Fruit fly (Drosophila melanogaster) whole organism, embryonic: ENCODE measurements around the gene Lmpt.

Experiments used
- Abd-B ChIP-seq: fragments of 200-800 bp; sonication (Bioruptor generic); optimal IDR thresholded peaks from 2 replicates; lab custom pipeline; 2018; ENCODE audit warnings: missing biosample characterization, mild to moderate bottlenecking, missing genetic modification characterization, moderate library complexity
- Adf1 ChIP-seq: fragments of 200-800 bp; sonication (Bioruptor generic); IDR thresholded peaks from 2 replicates; pipeline ENCODE4 v1.3.6; 2022; ENCODE audit warnings: missing biosample characterization, missing genetic modification characterization
- CG12236 ChIP-seq: fragments of 200-800 bp; sonication (Bioruptor generic); optimal IDR thresholded peaks from 2 replicates; lab custom pipeline; 2016; ENCODE audit warnings: missing biosample characterization, missing genetic modification characterization
- CG17328 ChIP-seq: fragments of 200-800 bp; sonication (Bioruptor generic); IDR thresholded peaks from 2 replicates; pipeline ENCODE4 v1.3.6; 2022; ENCODE audit warnings: missing biosample characterization, missing genetic modification characterization
- CG17612 ChIP-seq: fragments of 200-800 bp; sonication (Bioruptor generic); IDR thresholded peaks from 2 replicates; pipeline ENCODE4 v1.3.6; 2022; ENCODE audit warnings: missing biosample characterization, missing genetic modification characterization
- CG17802 ChIP-seq: fragments of 200-800 bp; sonication (Bioruptor generic); optimal IDR thresholded peaks from 2 replicates; lab custom pipeline; 2018; ENCODE audit warnings: missing biosample characterization, mild to moderate bottlenecking, missing genetic modification characterization, moderate library complexity
- CG1792 ChIP-seq: fragments of 200-800 bp; sonication (Bioruptor generic); optimal IDR thresholded peaks from 2 replicates; lab custom pipeline; 2016; ENCODE audit warnings: missing biosample characterization, missing genetic modification characterization
- CG2199 ChIP-seq: fragments of 200-800 bp; sonication (Bioruptor generic); IDR thresholded peaks from 3 replicates; pipeline ENCODE4 v1.3.6; 2022; ENCODE audit warnings: missing biosample characterization, missing genetic modification characterization
- CG31224 ChIP-seq: fragments of 200-800 bp; sonication (Bioruptor generic); IDR thresholded peaks from 2 replicates; pipeline ENCODE4 v1.3.6; 2022; ENCODE audit warnings: missing biosample characterization, missing genetic modification characterization
- CG32772 ChIP-seq: fragments of 200-800 bp; sonication (Bioruptor generic); IDR thresholded peaks from 2 replicates; pipeline ENCODE4 v1.3.6; 2022; ENCODE audit warnings: missing biosample characterization, missing genetic modification characterization
- CG34376 ChIP-seq: fragments of 200-800 bp; sonication (Bioruptor generic); optimal IDR thresholded peaks from 2 replicates; lab custom pipeline; 2018; ENCODE audit warnings: missing biosample characterization, mild to moderate bottlenecking, missing genetic modification characterization
- CG3726 ChIP-seq: fragments of 200-800 bp; sonication (Bioruptor generic); IDR thresholded peaks from 3 replicates; pipeline ENCODE4, ENCODE4 v1.3.6; 2022; ENCODE audit warnings: missing biosample characterization, missing genetic modification characterization
- CG4854 ChIP-seq: fragments of 200-800 bp; sonication (Bioruptor generic); optimal IDR thresholded peaks from 2 replicates; lab custom pipeline; 2016; ENCODE audit warnings: missing biosample characterization, missing genetic modification characterization, inconsistent platforms
- CG6813 ChIP-seq: fragments of 200-800 bp; sonication (Bioruptor generic); optimal IDR thresholded peaks from 2 replicates; lab custom pipeline; 2017; ENCODE audit warnings: missing biosample characterization, missing genetic modification characterization, mild to moderate bottlenecking, moderate library complexity, missing genetic modification reagents
- CG7556 ChIP-seq: fragments of 200-800 bp; sonication (Bioruptor generic); optimal IDR thresholded peaks from 2 replicates; lab custom pipeline; 2017; ENCODE audit warnings: missing biosample characterization, mild to moderate bottlenecking, missing genetic modification characterization
- CG7987 ChIP-seq: fragments of 200-800 bp; sonication (Bioruptor generic); optimal IDR thresholded peaks from 2 replicates; lab custom pipeline; 2018; ENCODE audit warnings: missing biosample characterization, mild to moderate bottlenecking, missing genetic modification characterization, moderate library complexity
- CG9609 ChIP-seq: fragments of 200-800 bp; sonication (Bioruptor generic); optimal IDR thresholded peaks from 3 replicates; lab custom pipeline; 2016; ENCODE audit warnings: missing biosample characterization, missing genetic modification characterization
- CkIIα-i1 ChIP-seq: fragments of 200-800 bp; sonication (Bioruptor generic); IDR thresholded peaks from 2 replicates; pipeline ENCODE4 v1.3.6; 2022; ENCODE audit warnings: missing biosample characterization, missing genetic modification characterization
- Dad ChIP-seq: fragments of 200-800 bp; sonication (Bioruptor generic); optimal IDR thresholded peaks from 3 replicates; lab custom pipeline; 2016; ENCODE audit warnings: missing biosample characterization, missing genetic modification characterization
- Hr51 ChIP-seq, 2 experiments: fragments of 200-800 bp; sonication (Bioruptor generic); optimal IDR thresholded peaks; 2 replicates in 1 of 2; 3 replicates in 1 of 2; lab custom pipeline; 2016 to 2018; ENCODE audit warnings: missing biosample characterization in 2 of 2, missing genetic modification characterization in 2 of 2, mild to moderate bottlenecking in 1 of 2, moderate library complexity in 1 of 2
- Jarid2 ChIP-seq: fragments of 200-800 bp; sonication (Bioruptor generic); optimal IDR thresholded peaks from 3 replicates; lab custom pipeline; 2017; ENCODE audit warnings: mild to moderate bottlenecking, missing biosample characterization, missing genetic modification reagents, missing genetic modification characterization
- Kr ChIP-seq: fragments of 200-800 bp; sonication (Bioruptor generic); optimal IDR thresholded peaks from 2 replicates; lab custom pipeline; 2017; ENCODE audit warnings: missing biosample characterization, mild to moderate bottlenecking, missing genetic modification characterization
- Meics ChIP-seq: fragments of 200-800 bp; sonication (Bioruptor generic); optimal IDR thresholded peaks from 2 replicates; lab custom pipeline; 2017; ENCODE audit warnings: missing biosample characterization, mild to moderate bottlenecking, missing genetic modification characterization
- NFAT ChIP-seq: fragments of 200-800 bp; sonication (Bioruptor generic); IDR thresholded peaks from 2 replicates; pipeline ENCODE4 v1.3.6; 2022; ENCODE audit warnings: missing biosample characterization, missing genetic modification characterization
- Oaz ChIP-seq: fragments of 200-800 bp; sonication (Bioruptor generic); IDR thresholded peaks from 2 replicates; pipeline ENCODE4 v1.3.6; 2022; ENCODE audit warnings: missing biosample characterization, missing genetic modification characterization
- Oli ChIP-seq: fragments of 200-800 bp; sonication (Bioruptor generic); optimal IDR thresholded peaks from 2 replicates; lab custom pipeline; 2018; ENCODE audit warnings: missing biosample characterization, mild to moderate bottlenecking, missing genetic modification characterization, moderate library complexity
- Opbp ChIP-seq: fragments of 200-800 bp; sonication (Bioruptor generic); IDR thresholded peaks from 3 replicates; pipeline ENCODE4 v1.3.6; 2022; ENCODE audit warnings: missing biosample characterization, missing genetic modification characterization; ENCODE audit not compliant: partially characterized antibody
- Sox102F ChIP-seq: fragments of 200-800 bp; sonication (Bioruptor generic); optimal IDR thresholded peaks from 2 replicates; lab custom pipeline; 2018; ENCODE audit warnings: missing biosample characterization, mild to moderate bottlenecking, missing genetic modification characterization, moderate library complexity
- ash1 ChIP-seq: fragments of 200-800 bp; sonication (Bioruptor generic); optimal IDR thresholded peaks from 2 replicates; lab custom pipeline; 2018; ENCODE audit warnings: missing biosample characterization, mild to moderate bottlenecking, missing genetic modification characterization
- bbx ChIP-seq: fragments of 200-800 bp; sonication (Bioruptor generic); IDR thresholded peaks from 2 replicates; pipeline ENCODE4 v1.3.6; 2022; ENCODE audit warnings: missing biosample characterization, missing genetic modification characterization; ENCODE audit not compliant: partially characterized antibody
- caup ChIP-seq: fragments of 200-800 bp; sonication (Bioruptor generic); optimal IDR thresholded peaks from 3 replicates; lab custom pipeline; 2017; ENCODE audit warnings: missing biosample characterization, mild to moderate bottlenecking, missing genetic modification characterization, moderate library complexity; ENCODE audit not compliant: severe bottlenecking
- ci ChIP-seq: fragments of 200-800 bp; sonication (Bioruptor generic); IDR thresholded peaks from 3 replicates; pipeline ENCODE4 v1.3.6; 2022; ENCODE audit warnings: missing biosample characterization, missing genetic modification characterization
- da ChIP-seq: fragments of 200-800 bp; sonication (Bioruptor generic); optimal IDR thresholded peaks from 2 replicates; lab custom pipeline; 2016; ENCODE audit warnings: missing biosample characterization, missing genetic modification characterization
- fd102C ChIP-seq: fragments of 200-800 bp; sonication (Bioruptor generic); optimal IDR thresholded peaks from 2 replicates; lab custom pipeline; 2018; ENCODE audit warnings: missing biosample characterization, mild to moderate bottlenecking, missing genetic modification characterization, moderate library complexity
- her ChIP-seq: fragments of 200-800 bp; sonication (Bioruptor generic); optimal IDR thresholded peaks from 2 replicates; lab custom pipeline; 2016; ENCODE audit warnings: missing biosample characterization, missing genetic modification characterization
- jigr1 ChIP-seq: fragments of 200-800 bp; sonication (Bioruptor generic); IDR thresholded peaks from 3 replicates; pipeline ENCODE4 v1.3.6; 2022; ENCODE audit warnings: missing biosample characterization, missing genetic modification characterization
- jumu ChIP-seq: fragments of 200-800 bp; sonication (Bioruptor generic); optimal IDR thresholded peaks from 3 replicates; lab custom pipeline; 2016; ENCODE audit warnings: missing biosample characterization, missing genetic modification characterization
- mirr ChIP-seq: fragments of 200-800 bp; sonication (Bioruptor generic); optimal IDR thresholded peaks from 3 replicates; lab custom pipeline; 2018; ENCODE audit warnings: missing biosample characterization, mild to moderate bottlenecking, missing genetic modification characterization
- nerfin-2 ChIP-seq: fragments of 200-800 bp; sonication (Bioruptor generic); IDR thresholded peaks from 2 replicates; pipeline ENCODE4 v1.3.6; 2022; ENCODE audit warnings: missing biosample characterization, missing genetic modification characterization; ENCODE audit not compliant: partially characterized antibody
- odd ChIP-seq: fragments of 200-800 bp; sonication (Bioruptor generic); optimal IDR thresholded peaks from 2 replicates; lab custom pipeline; 2017; ENCODE audit warnings: missing biosample characterization, mild to moderate bottlenecking, missing genetic modification characterization
- onecut ChIP-seq: fragments of 200-800 bp; sonication (Bioruptor generic); IDR thresholded peaks from 2 replicates; pipeline ENCODE4 v1.3.6; 2022; ENCODE audit warnings: missing biosample characterization, missing genetic modification characterization
- pita ChIP-seq: fragments of 200-800 bp; sonication (Bioruptor generic); optimal IDR thresholded peaks from 2 replicates; lab custom pipeline; 2017; ENCODE audit warnings: missing biosample characterization, mild to moderate bottlenecking, missing genetic modification characterization
- rib ChIP-seq: fragments of 200-800 bp; sonication (Bioruptor generic); IDR thresholded peaks from 2 replicates; pipeline ENCODE4 v1.3.6; 2022; ENCODE audit warnings: missing biosample characterization, missing genetic modification characterization
- schlank ChIP-seq: fragments of 200-800 bp; sonication (Bioruptor generic); optimal IDR thresholded peaks from 2 replicates; lab custom pipeline; 2018; ENCODE audit warnings: missing biosample characterization, mild to moderate bottlenecking, missing genetic modification characterization
- sqz ChIP-seq: fragments of 200-800 bp; sonication (Bioruptor generic); optimal IDR thresholded peaks from 3 replicates; lab custom pipeline; 2018; ENCODE audit warnings: missing biosample characterization, mild to moderate bottlenecking, missing genetic modification characterization
- tap ChIP-seq: fragments of 200-800 bp; optimal IDR thresholded peaks from 3 replicates; lab custom pipeline; 2019; ENCODE audit warnings: missing biosample characterization, mild to moderate bottlenecking, missing genetic modification characterization, moderate library complexity
- tin ChIP-seq: fragments of 200-800 bp; sonication (Bioruptor generic); optimal IDR thresholded peaks from 3 replicates; lab custom pipeline; 2016; ENCODE audit warnings: missing biosample characterization, missing genetic modification characterization

Gene Lmpt

dm6 chr3L:16958397-16959080 is 93.4 kb downstream of the Lmpt start (continued):
- TF ChIP-seq CG34376 (peak; percentile 72), jumu (GFP tag; lab: Kevin White, UChicago) (no peak), mirr (GFP tag; lab: Kevin White, UChicago) (peak; percentile 66), CG17612 (no peak), CkIIα-i1 (GFP tag; lab: Robert Waterston, UW) (no peak), NFAT (GFP tag; lab: Robert Waterston, UW) (no peak), Oli (tag; lab: Kevin White, UChicago) (no peak), Hr51 (GFP tag; optimal IDR thresholded peaks at IDR 0.05; lab: Kevin White, UChicago) (no peak)

dm6 chr3L:16969652-16970109 is 104.6 kb downstream of the Lmpt start, which contains the start of gene Exn:
Exn (plus strand) TSS chr3L:16970013.
- no peak for TF ChIP-seq CG17802 (tag; lab: Kevin White, UChicago)
- peak; percentile 22 for TF ChIP-seq Meics (GFP tag; lab: Kevin White, UChicago)
- no peak for TF ChIP-seq Sox102F (GFP tag; lab: Kevin White, UChicago)
- TF ChIP-seq da (GFP tag; lab: Kevin White, UChicago) = no peak
- TF ChIP-seq rib = no peak; the same call in 1 of the 2 replicates
- TF ChIP-seq sqz = no peak
- no peak for TF ChIP-seq CG1792
- no peak for TF ChIP-seq pita
- 0 out of 3 replicates have a peak, but pooled peaks have one; percentile 33 for TF ChIP-seq Opbp
- peak; percentile 34 for TF ChIP-seq odd (GFP tag; lab: Kevin White, UChicago)
- TF ChIP-seq Dad (GFP tag; lab: Kevin White, UChicago) = peak; percentile 21
- peak; percentile 23; the same call in 1 of the 2 replicates for TF ChIP-seq CG17328
- no peak for TF ChIP-seq CG9609 (GFP tag; lab: Kevin White, UChicago)
- TF ChIP-seq fd102C (GFP tag; lab: Kevin White, UChicago) = no peak
- TF ChIP-seq tap = peak; percentile 23
- TF ChIP-seq CG3726 (GFP tag; lab: Robert Waterston, UW) = no peak
- no peak for TF ChIP-seq CG31224 (GFP tag; lab: Robert Waterston, UW)
- peak; percentile 16; the same call in 1 of the 2 replicates for TF ChIP-seq onecut (GFP tag; lab: Robert Waterston, UW)
- TF ChIP-seq jigr1 (GFP tag; lab: Robert Waterston, UW) = no peak
- peak; percentile 59 for TF ChIP-seq caup
- TF ChIP-seq tin (GFP tag; lab: Kevin White, UChicago) = no peak
- TF ChIP-seq Jarid2 (GFP tag; lab: Kevin White, UChicago) = peak; percentile 70
- no peak for TF ChIP-seq Oaz (GFP tag; lab: Robert Waterston, UW)
- no peak for TF ChIP-seq CG7556 (GFP tag; lab: Kevin White, UChicago)
- no peak for TF ChIP-seq Abd-B (GFP tag; lab: Kevin White, UChicago)
- peak; percentile 43 for TF ChIP-seq her (GFP tag; lab: Kevin White, UChicago)
- TF ChIP-seq Adf1 = peak; percentile 62; the same call in 1 of the 2 replicates
- TF ChIP-seq bbx (GFP tag; lab: Robert Waterston, UW) = peak; percentile 48; the same call in 1 of the 2 replicates
- TF ChIP-seq CG7987 (GFP tag; lab: Kevin White, UChicago) = peak; percentile 47
- no peak for TF ChIP-seq CG4854 (GFP tag; lab: Kevin White, UChicago)
- TF ChIP-seq CG2199 (GFP tag; lab: Robert Waterston, UW) = peak; percentile 56; the same call in 1 of the 3 replicates
- no peak for TF ChIP-seq Kr
- TF ChIP-seq ci (GFP tag; lab: Robert Waterston, UW) = peak; percentile 80
- peak; percentile 52 for TF ChIP-seq schlank (tag; lab: Kevin White, UChicago)
- TF ChIP-seq CG32772 (GFP tag; lab: Robert Waterston, UW) = no peak
- no peak for TF ChIP-seq ash1 (GFP tag; lab: Kevin White, UChicago)
- no peak for TF ChIP-seq CG17612
- TF ChIP-seq CG6813 (GFP tag; lab: Kevin White, UChicago) = peak; percentile 11
- TF ChIP-seq nerfin-2 (GFP tag; lab: Robert Waterston, UW) = no peak
- 0 out of 2 replicates have a peak, but pooled peaks have one; percentile 29 for TF ChIP-seq NFAT (GFP tag; lab: Robert Waterston, UW)
- no peak for TF ChIP-seq CG12236 (GFP tag; lab: Kevin White, UChicago)
